Worm (Caenorhabditis elegans) whole organism, L2 larva: ENCODE data around the gene ZK262.9.
"Not testable (repeated sequence)": the region's sequence is repeated elsewhere in the genome, so short reads cannot be mapped to it uniquely, and the experiment has no call there.

Source experiments
- aly-2 ChIP-seq: fragments of 150-350 bp; optimal IDR thresholded peaks from 2 replicates; lab custom pipeline; 2014; ENCODE audit warnings: missing biosample characterization, missing genetic modification characterization
- blmp-1 ChIP-seq: sonication (generic microtip); optimal IDR thresholded peaks from 2 replicates; lab custom pipeline; 2017; ENCODE audit warnings: missing genetic modification characterization, mild to moderate bottlenecking, missing compliant biosample characterization, antibody characterized with exemption, moderate library complexity; ENCODE audit not compliant: insufficient read depth
- nhr-11 ChIP-seq: fragments of 150-350 bp; optimal IDR thresholded peaks from 2 replicates; lab custom pipeline; 2014; ENCODE audit warnings: missing biosample characterization, missing genetic modification characterization
- nhr-12 ChIP-seq: fragments of 150-350 bp; optimal IDR thresholded peaks from 2 replicates; lab custom pipeline; 2014; ENCODE audit warnings: missing biosample characterization, missing genetic modification characterization
- nhr-237 ChIP-seq: fragments of 150-350 bp; optimal IDR thresholded peaks from 2 replicates; lab custom pipeline; 2014; ENCODE audit warnings: missing biosample characterization, missing genetic modification characterization
- ztf-4 ChIP-seq: fragments of 150-350 bp; optimal IDR thresholded peaks from 2 replicates; lab custom pipeline; 2014; ENCODE audit warnings: missing biosample characterization, missing genetic modification characterization

ce11 chrV:18404767-18405166 is 34.8 kb upstream of the ZK262.9 start, which contains the start of gene srh-209:
- not testable (repeated sequence) for TF ChIP-seq nhr-12; nhr-11; aly-2; ztf-4 (tag; lab: Kevin White, UChicago); blmp-1 (tag; lab: Kevin White, UChicago); nhr-237
